Worm (Caenorhabditis elegans): Measurements from ENCODE around the gene T26H8.5.

ce11 chrV:15267405-15267804, 38.0 kb downstream of the T26H8.5 start, which contains the start of gene T10H4.13:
- TF ChIP-seq pag-3 (tag; optimal IDR thresholded peaks at IDR 0.05; ENCODE audit: borderline replicate concordance): no peak
- no peak for TF ChIP-seq fkh-10 (GFP tag; optimal IDR thresholded peaks at IDR 0.05)
- TF ChIP-seq ama-1 (optimal IDR thresholded peaks at IDR 0.05): no peak
- no peak for TF ChIP-seq nhr-11 (tag; optimal IDR thresholded peaks at IDR 0.05)
- TF ChIP-seq F13H6.1 (tag; optimal IDR thresholded peaks at IDR 0.05): no peak
- TF ChIP-seq sox-2 (GFP tag; IDR thresholded peaks at IDR 0.05): no peak
- TF ChIP-seq pros-1 (tag; optimal IDR thresholded peaks at IDR 0.05): no peak
- TF ChIP-seq sox-4 (tag; optimal IDR thresholded peaks at IDR 0.05): no peak
- no peak for TF ChIP-seq K02D7.2 (tag; optimal IDR thresholded peaks at IDR 0.05)

Measured in whole organism, late embryonic.